Fruit fly (Drosophila melanogaster) whole organism, adult: ENCODE measurements around the gene Or67d.

Experiments used
- CG11617 ChIP-seq: fragments of 200-800 bp; sonication (Bioruptor generic); optimal IDR thresholded peaks from 2 replicates; lab custom pipeline; 2017; ENCODE audit warnings: mild to moderate bottlenecking, missing biosample characterization, missing genetic modification reagents, missing genetic modification characterization
- CG12768 ChIP-seq: fragments of 200-800 bp; sonication (Bioruptor generic); optimal IDR thresholded peaks from 2 replicates; lab custom pipeline; 2017; ENCODE audit warnings: missing biosample characterization, missing genetic modification characterization, mild to moderate bottlenecking, moderate library complexity, missing genetic modification reagents
- CG14711 ChIP-seq: fragments of 200-800 bp; sonication (Bioruptor generic); optimal IDR thresholded peaks from 2 replicates; lab custom pipeline; 2018; ENCODE audit warnings: missing biosample characterization, mild to moderate bottlenecking, missing genetic modification characterization, moderate library complexity
- CG1620 ChIP-seq: fragments of 200-800 bp; sonication (Bioruptor generic); optimal IDR thresholded peaks from 2 replicates; lab custom pipeline; 2016; ENCODE audit warnings: missing biosample characterization, missing genetic modification characterization
- CG33017 ChIP-seq: fragments of 200-800 bp; sonication (Bioruptor generic); optimal IDR thresholded peaks from 2 replicates; lab custom pipeline; 2018; ENCODE audit warnings: missing biosample characterization, mild to moderate bottlenecking, missing genetic modification characterization, moderate library complexity
- CG5204 ChIP-seq: fragments of 200-800 bp; sonication (Bioruptor generic); optimal IDR thresholded peaks from 2 replicates; lab custom pipeline; 2016; ENCODE audit warnings: missing biosample characterization, missing genetic modification characterization
- CG7045 ChIP-seq: fragments of 200-800 bp; sonication (Bioruptor generic); optimal IDR thresholded peaks from 2 replicates; lab custom pipeline; 2017; ENCODE audit warnings: missing biosample characterization, mild to moderate bottlenecking, missing genetic modification characterization
- CG7101 ChIP-seq: fragments of 200-800 bp; sonication (Bioruptor generic); optimal IDR thresholded peaks from 2 replicates; lab custom pipeline; 2018; ENCODE audit warnings: missing biosample characterization, mild to moderate bottlenecking, missing genetic modification characterization, moderate library complexity
- Clk ChIP-seq: fragments of 200-800 bp; sonication (Bioruptor generic); optimal IDR thresholded peaks from 2 replicates; lab custom pipeline; 2017; ENCODE audit warnings: missing biosample characterization, missing genetic modification characterization
- Crg-1 ChIP-seq: fragments of 200-800 bp; sonication (Bioruptor generic); optimal IDR thresholded peaks from 2 replicates; lab custom pipeline; 2016; ENCODE audit warnings: missing biosample characterization, missing genetic modification characterization
- Hr96 ChIP-seq: fragments of 200-800 bp; sonication (Bioruptor generic); optimal IDR thresholded peaks from 2 replicates; lab custom pipeline; 2016; ENCODE audit warnings: missing biosample characterization, missing genetic modification characterization
- Mnt ChIP-seq: fragments of 200-800 bp; sonication (Bioruptor generic); optimal IDR thresholded peaks from 2 replicates; lab custom pipeline; 2016; ENCODE audit warnings: missing biosample characterization, mild to moderate bottlenecking, missing genetic modification characterization
- bab1 ChIP-seq: fragments of 200-800 bp; sonication (Bioruptor generic); optimal IDR thresholded peaks from 3 replicates; lab custom pipeline; 2019; ENCODE audit warnings: missing biosample characterization, mild to moderate bottlenecking, missing genetic modification characterization, moderate library complexity
- cic ChIP-seq: fragments of 200-800 bp; sonication (Bioruptor generic); optimal IDR thresholded peaks from 2 replicates; lab custom pipeline; 2017; ENCODE audit warnings: missing biosample characterization, mild to moderate bottlenecking, missing genetic modification characterization, moderate library complexity
- cnc ChIP-seq, 2 experiments: fragments of >200 bp; optimal IDR thresholded peaks; 2 replicates each; lab custom pipeline; 2017
- kay ChIP-seq: fragments of 200-800 bp; sonication (Bioruptor generic); peaks from one replicate; lab custom pipeline; 2016; ENCODE audit warnings: missing biosample characterization, missing genetic modification characterization, borderline replicate concordance
- ovo ChIP-seq: fragments of 200-800 bp; sonication (Bioruptor generic); optimal IDR thresholded peaks from 2 replicates; lab custom pipeline; 2016; ENCODE audit warnings: missing biosample characterization, missing genetic modification characterization
- pad ChIP-seq: fragments of 200-800 bp; sonication (Bioruptor generic); optimal IDR thresholded peaks from 3 replicates; lab custom pipeline; 2017; ENCODE audit warnings: missing biosample characterization, missing genetic modification characterization, mild to moderate bottlenecking, moderate library complexity, missing genetic modification reagents
- tj ChIP-seq: fragments of 200-800 bp; sonication (Bioruptor generic); optimal IDR thresholded peaks from 3 replicates; lab custom pipeline; 2017; ENCODE audit warnings: missing biosample characterization, mild to moderate bottlenecking, missing genetic modification characterization, moderate library complexity
- toe ChIP-seq: fragments of 200-800 bp; sonication (Bioruptor generic); optimal IDR thresholded peaks from 2 replicates; lab custom pipeline; 2016; ENCODE audit warnings: missing biosample characterization, missing genetic modification characterization

Or67d gene

dm6 chr3L:10267605-10268004 is 5.4 kb upstream of the Or67d start:
- TF ChIP-seq tj = no peak
- TF ChIP-seq CG1620 (GFP tag; lab: Kevin White, UChicago) = no peak
- no peak for TF ChIP-seq bab1 (GFP tag; lab: Kevin White, UChicago)
- TF ChIP-seq CG7101 (tag; lab: Kevin White, UChicago) = no peak
- TF ChIP-seq Crg-1 (GFP tag; lab: Kevin White, UChicago) = no peak
- TF ChIP-seq CG7045 (GFP tag; lab: Kevin White, UChicago) = no peak
- no peak for TF ChIP-seq Hr96 (GFP tag; lab: Kevin White, UChicago)
- no peak for TF ChIP-seq Clk
- no peak for TF ChIP-seq CG5204 (GFP tag; lab: Kevin White, UChicago)
- no peak for TF ChIP-seq cnc (optimal IDR thresholded peaks at IDR 0.05; lab: Kevin White, UChicago)
- no peak for TF ChIP-seq CG11617 (GFP tag; lab: Kevin White, UChicago)
- no peak for TF ChIP-seq CG12768
- no peak for TF ChIP-seq CG14711
- no peak for TF ChIP-seq cic (GFP tag; lab: Kevin White, UChicago)

DNA sequence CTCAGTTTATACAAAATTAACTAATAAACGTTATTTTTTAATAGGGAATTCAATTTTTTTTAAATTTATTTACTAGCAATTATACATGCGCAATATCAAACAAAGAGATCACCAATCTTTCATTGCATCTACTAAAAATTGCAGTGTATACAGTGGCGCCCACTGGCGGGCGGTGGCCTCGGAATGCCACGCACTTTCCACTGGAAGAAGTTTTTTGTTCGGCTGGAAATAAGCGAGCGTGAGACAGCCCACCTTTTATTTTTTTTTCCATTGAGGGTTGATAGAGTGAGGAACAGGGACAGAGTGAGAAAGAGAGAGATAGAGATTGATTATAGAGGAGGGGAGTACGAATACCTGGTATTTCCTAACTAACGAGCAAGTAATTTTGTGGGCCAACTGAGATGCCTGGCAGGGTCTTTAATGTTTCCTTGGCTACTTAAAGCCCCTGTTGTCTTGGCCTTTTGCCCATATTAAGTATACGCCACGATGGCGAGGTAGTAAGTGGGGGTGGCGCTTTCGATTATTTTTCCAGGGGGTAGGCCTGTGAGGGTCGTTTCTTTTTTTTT is 1.3 kb upstream of the Or67d start:
- TF ChIP-seq cnc (optimal IDR thresholded peaks at IDR 0.05; lab: Kevin White, UChicago) = no peak
- no peak for TF ChIP-seq cic (GFP tag; lab: Kevin White, UChicago)
- no peak for TF ChIP-seq Crg-1 (GFP tag; lab: Kevin White, UChicago)
- no peak for TF ChIP-seq CG7101 (tag; lab: Kevin White, UChicago)
- no peak for TF ChIP-seq CG7045 (GFP tag; lab: Kevin White, UChicago)
- no peak for TF ChIP-seq CG12768
- TF ChIP-seq CG1620 (GFP tag; lab: Kevin White, UChicago) = no peak
- TF ChIP-seq bab1 (GFP tag; lab: Kevin White, UChicago) = no peak
- TF ChIP-seq Mnt (GFP tag; lab: Kevin White, UChicago) = no peak

DNA sequence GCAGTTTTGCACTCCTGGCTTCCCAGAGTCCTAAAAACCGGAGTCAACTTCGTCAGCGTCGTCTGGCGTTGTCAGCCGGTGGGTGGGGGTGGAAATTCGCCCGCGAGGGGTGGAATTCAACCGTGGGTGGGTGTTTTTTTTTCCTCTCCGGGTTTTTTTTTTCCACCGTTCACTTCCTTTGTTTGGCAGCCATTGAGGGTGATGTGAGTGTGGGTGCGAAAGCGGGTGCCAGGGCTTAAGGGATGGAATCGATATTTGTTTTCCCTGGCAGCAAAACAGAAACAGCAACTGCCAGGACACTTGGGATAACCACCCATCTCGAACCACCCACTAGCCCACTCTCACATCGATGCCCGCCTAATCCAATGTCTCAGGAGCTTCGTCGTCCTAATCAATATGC is 6.5 kb downstream of the Or67d start:
- TF ChIP-seq cnc (optimal IDR thresholded peaks at IDR 0.05; lab: Kevin White, UChicago) = no peak
- no peak for TF ChIP-seq tj
- no peak for TF ChIP-seq pad
- TF ChIP-seq Clk = no peak
- no peak for TF ChIP-seq cic (GFP tag; lab: Kevin White, UChicago)
- no peak for TF ChIP-seq ovo
- no peak for TF ChIP-seq CG12768
- TF ChIP-seq Crg-1 (GFP tag; lab: Kevin White, UChicago) = no peak
- TF ChIP-seq bab1 (GFP tag; lab: Kevin White, UChicago) = no peak
- no peak for TF ChIP-seq CG33017 (tag; lab: Kevin White, UChicago)
- no peak for TF ChIP-seq CG1620 (GFP tag; lab: Kevin White, UChicago)
- TF ChIP-seq Mnt (GFP tag; lab: Kevin White, UChicago) = no peak
- TF ChIP-seq CG7101 (tag; lab: Kevin White, UChicago) = no peak
- TF ChIP-seq Hr96 (GFP tag; lab: Kevin White, UChicago) = no peak
- TF ChIP-seq CG14711 = no peak

DNA sequence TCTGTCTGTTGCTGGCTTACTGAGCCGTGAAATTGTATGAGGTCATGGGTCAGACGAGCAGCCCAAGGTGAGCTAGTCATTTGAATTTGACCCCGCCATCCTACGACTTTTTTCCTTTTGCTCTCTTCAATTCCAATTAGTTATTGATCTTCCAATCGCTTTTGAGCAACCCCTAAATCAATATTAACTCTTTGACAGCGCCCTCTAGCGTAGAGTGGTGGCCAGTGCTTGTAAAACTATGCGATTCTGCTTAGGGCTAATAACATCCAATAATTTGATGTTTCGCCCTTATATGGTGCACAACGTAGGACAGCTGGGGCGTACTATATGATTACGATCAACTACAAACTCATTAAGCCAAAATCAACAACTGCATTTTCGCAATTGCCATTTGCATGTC is 8.8 kb downstream of the Or67d start:
- no peak for TF ChIP-seq CG33017 (tag; lab: Kevin White, UChicago)
- no peak for TF ChIP-seq bab1 (GFP tag; lab: Kevin White, UChicago)
- no peak for TF ChIP-seq CG14711
- no peak for TF ChIP-seq CG5204 (GFP tag; lab: Kevin White, UChicago)
- no peak for TF ChIP-seq Clk
- TF ChIP-seq pad = no peak
- no peak for TF ChIP-seq Hr96 (GFP tag; lab: Kevin White, UChicago)
- TF ChIP-seq Mnt (GFP tag; lab: Kevin White, UChicago) = no peak
- no peak for TF ChIP-seq Crg-1 (GFP tag; lab: Kevin White, UChicago)
- TF ChIP-seq toe (GFP tag; lab: Kevin White, UChicago) = no peak

DNA sequence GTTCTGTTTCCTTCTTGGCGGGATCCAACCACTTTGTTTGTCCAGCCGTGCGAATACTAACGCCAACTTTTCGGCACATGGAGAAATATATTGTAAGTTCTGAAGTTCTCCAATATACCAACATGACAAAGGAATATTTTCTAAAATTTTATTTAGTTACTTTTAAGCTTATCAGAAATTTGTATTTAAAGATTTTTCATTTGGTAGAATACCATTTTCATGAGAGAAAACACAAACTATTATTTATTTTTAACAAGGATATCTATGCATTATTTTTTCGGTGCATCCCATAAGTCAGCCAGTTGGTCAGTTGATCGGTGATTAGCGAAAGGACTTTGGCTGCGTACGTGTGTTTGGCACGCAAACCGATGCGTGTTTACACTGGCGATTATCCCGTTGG is 10.9 kb downstream of the Or67d start:
- TF ChIP-seq CG7101 (tag; lab: Kevin White, UChicago) (no peak), CG11617 (GFP tag; lab: Kevin White, UChicago) (no peak), CG7045 (GFP tag; lab: Kevin White, UChicago) (no peak), tj (no peak), Hr96 (GFP tag; lab: Kevin White, UChicago) (no peak), CG12768 (no peak), toe (GFP tag; lab: Kevin White, UChicago) (no peak), CG1620 (GFP tag; lab: Kevin White, UChicago) (no peak), kay (GFP tag; lab: Kevin White, UChicago) (no peak)

dm6 chr3L:10284869-10285268 is 11.9 kb downstream of the Or67d start:
- no peak for TF ChIP-seq bab1 (GFP tag; lab: Kevin White, UChicago)
- no peak for TF ChIP-seq CG33017 (tag; lab: Kevin White, UChicago)
- TF ChIP-seq cic (GFP tag; lab: Kevin White, UChicago) = no peak
- no peak for TF ChIP-seq CG7101 (tag; lab: Kevin White, UChicago)
- TF ChIP-seq tj = no peak

DNA sequence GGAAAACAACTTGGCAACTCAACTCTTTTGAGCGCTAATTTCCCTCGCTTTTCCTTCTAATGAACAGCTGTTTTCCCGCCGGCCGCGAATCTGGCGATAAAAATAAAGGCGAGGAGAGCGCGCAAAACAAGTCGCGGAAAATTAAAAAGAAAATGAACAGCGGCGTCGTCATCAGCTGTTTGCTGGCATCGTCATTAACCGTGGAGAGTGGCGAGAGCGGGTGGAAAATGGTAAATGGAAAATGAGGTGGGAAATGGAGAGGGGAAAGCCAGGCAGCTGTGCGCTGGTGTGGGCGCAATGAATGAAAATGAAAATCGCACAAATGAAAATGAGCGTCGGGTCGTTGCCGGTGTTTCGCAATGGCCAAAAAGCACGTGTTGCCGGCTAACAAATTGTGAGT is 15.2 kb downstream of the Or67d start:
- TF ChIP-seq pad (peak; percentile 19), cnc (optimal IDR thresholded peaks at IDR 0.05; lab: Kevin White, UChicago) (no peak)
